Fruit fly (Drosophila melanogaster) whole organism, pupa: Measurements from ENCODE around the gene CG43672.

Experiments
- CG10348 ChIP-seq: fragments of 200-800 bp; sonication (Bioruptor generic); IDR thresholded peaks from 2 replicates; pipeline ENCODE4 v1.3.6; 2022; ENCODE audit warnings: missing biosample characterization, missing genetic modification characterization
- CG12605 ChIP-seq: fragments of 200-800 bp; sonication (Bioruptor generic); IDR thresholded peaks from 2 replicates; pipeline ENCODE4 v1.3.6; 2022; ENCODE audit warnings: missing biosample characterization, missing genetic modification characterization
- CG13204 ChIP-seq: fragments of 200-800 bp; sonication (Bioruptor generic); optimal IDR thresholded peaks from 2 replicates; lab custom pipeline; 2018; ENCODE audit warnings: missing biosample characterization, mild to moderate bottlenecking, missing genetic modification characterization, moderate library complexity
- CG14655 ChIP-seq: fragments of 200-800 bp; sonication (Bioruptor generic); optimal IDR thresholded peaks from 3 replicates; lab custom pipeline; 2017; ENCODE audit warnings: mild to moderate bottlenecking, missing biosample characterization, missing genetic modification reagents, missing genetic modification characterization
- CG15710 ChIP-seq: fragments of 200-800 bp; sonication (Bioruptor generic); optimal IDR thresholded peaks from 2 replicates; lab custom pipeline; 2018; ENCODE audit warnings: missing biosample characterization, mild to moderate bottlenecking, missing genetic modification characterization, moderate library complexity
- CG17806 ChIP-seq: fragments of 200-800 bp; sonication (Bioruptor generic); optimal IDR thresholded peaks from 2 replicates; lab custom pipeline; 2018; ENCODE audit warnings: missing biosample characterization, mild to moderate bottlenecking, missing genetic modification characterization, moderate library complexity
- CG32121 ChIP-seq: fragments of 200-800 bp; sonication (Bioruptor generic); IDR thresholded peaks from 2 replicates; pipeline ENCODE4 v1.3.6; 2022; ENCODE audit warnings: missing biosample characterization, missing genetic modification characterization
- CG34367 ChIP-seq: fragments of 200-800 bp; sonication (Bioruptor generic); optimal IDR thresholded peaks from 2 replicates; lab custom pipeline; 2018; ENCODE audit warnings: missing biosample characterization, mild to moderate bottlenecking, missing genetic modification characterization
- CG4496 ChIP-seq: fragments of 200-800 bp; sonication (Bioruptor generic); IDR thresholded peaks from 3 replicates; pipeline ENCODE4 v1.3.6; 2022; ENCODE audit warnings: missing biosample characterization, missing genetic modification characterization
- CG8159 ChIP-seq: fragments of 200-800 bp; sonication (Bioruptor generic); optimal IDR thresholded peaks from 3 replicates; lab custom pipeline; 2018; ENCODE audit warnings: missing biosample characterization, mild to moderate bottlenecking, missing genetic modification characterization, moderate library complexity
- CG8301 ChIP-seq: fragments of 200-800 bp; sonication (Bioruptor generic); optimal IDR thresholded peaks from 2 replicates; lab custom pipeline; 2018; ENCODE audit warnings: missing biosample characterization, mild to moderate bottlenecking, missing genetic modification characterization
- CG9948 ChIP-seq: fragments of 200-800 bp; sonication (Bioruptor generic); optimal IDR thresholded peaks from 2 replicates; lab custom pipeline; 2018; ENCODE audit warnings: missing biosample characterization, mild to moderate bottlenecking, missing genetic modification characterization, moderate library complexity
- D1 ChIP-seq: fragments of 200-800 bp; sonication (Bioruptor generic); optimal IDR thresholded peaks from 2 replicates; lab custom pipeline; 2018; ENCODE audit warnings: missing biosample characterization, mild to moderate bottlenecking, missing genetic modification characterization, moderate library complexity
- EcR ChIP-seq: fragments of 200-800 bp; sonication (Bioruptor generic); optimal IDR thresholded peaks from 3 replicates; lab custom pipeline; 2019; ENCODE audit warnings: missing biosample characterization, missing genetic modification characterization, mild to moderate bottlenecking, moderate library complexity, missing genetic modification reagents
- Ets98B ChIP-seq: fragments of 200-800 bp; sonication (Bioruptor generic); IDR thresholded peaks from 2 replicates; pipeline ENCODE4 v1.3.6; 2022; ENCODE audit warnings: missing biosample characterization, missing genetic modification characterization
- Pif1A ChIP-seq: fragments of 200-800 bp; sonication (Bioruptor generic); optimal IDR thresholded peaks from 3 replicates; lab custom pipeline; 2016; ENCODE audit warnings: missing biosample characterization, missing genetic modification characterization
- Pif1B ChIP-seq: fragments of 200-800 bp; sonication (Bioruptor generic); optimal IDR thresholded peaks from 3 replicates; lab custom pipeline; 2016; ENCODE audit warnings: missing biosample characterization, missing genetic modification characterization
- Snoo ChIP-seq: fragments of 200-800 bp; sonication (Bioruptor generic); optimal IDR thresholded peaks from 3 replicates; lab custom pipeline; 2017; ENCODE audit warnings: missing biosample characterization, mild to moderate bottlenecking, missing genetic modification characterization, inconsistent platforms
- fd96Ca ChIP-seq: fragments of 200-800 bp; sonication (Bioruptor generic); IDR thresholded peaks from 3 replicates; pipeline ENCODE4 v1.3.6; 2022; ENCODE audit warnings: missing biosample characterization, missing genetic modification characterization
- gl ChIP-seq: fragments of 200-800 bp; sonication (Bioruptor generic); optimal IDR thresholded peaks from 2 replicates; lab custom pipeline; 2018; ENCODE audit warnings: missing biosample characterization, mild to moderate bottlenecking, missing genetic modification characterization
- rn ChIP-seq: fragments of 200-800 bp; sonication (Bioruptor generic); IDR thresholded peaks from 2 replicates; pipeline ENCODE4 v1.3.6; 2022; ENCODE audit warnings: missing biosample characterization, missing genetic modification characterization

Gene CG43672

DNA sequence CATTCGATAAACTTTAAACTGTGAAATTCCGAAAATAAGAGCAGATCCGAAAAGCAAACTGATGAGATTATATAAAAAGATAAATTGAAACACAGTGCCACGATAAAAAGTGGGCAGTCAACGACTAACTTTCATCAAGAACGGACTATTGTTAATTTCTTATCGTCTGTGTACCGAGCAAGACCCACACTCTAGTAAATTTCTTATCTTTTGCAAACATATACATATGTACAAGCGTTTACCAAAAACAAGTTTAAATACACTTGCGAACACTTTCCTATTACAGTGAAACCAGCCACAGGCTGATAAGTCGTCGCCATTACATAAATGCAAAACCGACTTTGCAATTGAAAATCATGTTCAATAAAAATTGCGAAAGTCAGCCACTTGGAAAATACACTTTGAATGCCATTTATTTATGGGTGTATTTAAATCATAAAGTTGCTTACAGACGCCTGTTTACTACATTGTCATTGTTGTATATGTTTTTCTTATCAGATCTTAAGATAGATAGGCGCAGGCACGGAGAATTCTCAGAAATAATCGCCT, 14.0 kb upstream of the CG43672 start:
- TF ChIP-seq CG15710 (tag; lab: Kevin White, UChicago) (no peak), CG8159 (tag; lab: Kevin White, UChicago) (no peak), rn (GFP tag; lab: Robert Waterston, UW) (no peak), CG17806 (tag; lab: Kevin White, UChicago) (no peak), CG9948 (tag; lab: Kevin White, UChicago) (no peak), fd96Ca (GFP tag; lab: Robert Waterston, UW) (no peak), CG4496 (GFP tag; lab: Robert Waterston, UW) (no peak), Snoo (tag; lab: Kevin White, UChicago) (no peak), CG12605 (GFP tag; lab: Robert Waterston, UW) (no peak), EcR (no peak), CG13204 (GFP tag; lab: Kevin White, UChicago) (no peak), D1 (no peak), CG8301 (no peak), Ets98B (GFP tag; lab: Robert Waterston, UW) (no peak)

DNA sequence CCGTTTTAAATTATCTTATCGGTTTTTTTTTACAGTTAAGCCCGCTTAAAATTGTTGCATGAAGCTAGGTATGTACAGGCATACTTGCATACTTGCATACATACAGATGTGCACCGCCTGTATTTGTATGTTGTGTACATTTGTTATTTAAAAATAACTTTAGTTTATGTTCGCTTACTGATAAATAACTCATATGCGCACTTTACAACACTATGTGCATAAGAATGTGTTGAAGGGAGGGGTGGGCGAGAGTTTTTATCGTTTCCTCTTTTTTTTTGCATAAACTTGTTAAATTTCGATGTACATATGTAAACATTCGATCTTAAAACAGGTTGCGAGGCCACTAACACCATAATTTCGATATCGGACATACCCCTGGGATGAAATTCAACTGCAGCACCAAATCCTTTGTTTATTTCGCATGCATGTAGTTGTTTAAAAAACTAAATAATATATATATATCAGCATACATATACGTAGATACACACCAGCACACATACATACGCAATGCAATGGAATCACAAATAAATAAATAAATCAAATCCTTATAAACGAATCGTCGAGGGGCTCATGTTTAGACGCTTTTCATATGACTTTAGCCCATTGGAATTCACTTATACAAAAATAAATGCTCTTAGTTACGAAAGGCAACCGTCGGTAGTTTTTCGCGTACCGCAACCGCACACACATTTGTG, 12.9 kb upstream of the CG43672 start:
- TF ChIP-seq CG14655 (no peak), EcR (peak; percentile 11)

DNA sequence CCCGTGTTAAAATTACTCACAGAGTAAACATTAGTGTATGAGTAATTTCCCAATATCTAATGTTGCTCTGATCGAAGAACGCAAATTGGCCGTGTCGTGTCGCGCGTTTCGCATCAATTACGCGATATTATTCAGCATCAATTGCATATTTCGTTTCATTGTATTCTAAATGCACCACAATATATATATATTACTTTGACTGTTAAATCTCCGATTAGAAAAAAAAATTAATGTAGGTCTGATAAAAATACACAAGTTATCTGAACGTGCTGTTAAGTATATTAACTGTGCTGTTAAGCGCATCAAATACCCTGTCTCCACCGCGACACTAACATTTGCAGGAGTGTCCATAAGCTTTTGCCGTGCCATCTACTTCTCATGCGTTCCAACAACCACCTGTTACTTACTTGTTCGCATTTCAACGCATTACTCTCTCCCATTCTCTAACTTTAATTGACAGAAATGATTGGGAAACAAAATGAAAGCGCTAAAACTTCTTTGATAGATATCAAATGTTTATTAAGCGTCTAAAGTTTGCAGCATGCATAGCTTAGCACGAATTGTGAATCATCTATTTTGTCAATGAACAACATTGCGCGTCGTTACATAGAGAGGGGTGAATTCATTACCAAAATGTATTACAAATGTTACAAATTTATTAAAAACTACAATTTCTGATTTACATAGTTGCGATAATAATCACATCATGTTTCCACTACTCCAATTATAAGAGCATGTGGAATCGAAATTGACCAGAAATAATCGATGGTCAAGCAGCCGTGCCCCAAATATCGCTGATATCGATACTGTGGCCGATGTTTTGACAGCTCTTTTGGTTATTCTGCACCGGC, 12.1 kb upstream of the CG43672 start, which contains the start of the genes Graf and mRpL3:
Graf (minus strand) TSS at position 287 of the 851 bp plus-strand sequence.
mRpL3 (plus strand) TSS at position 802 of the 851 bp plus-strand sequence.
- TF ChIP-seq CG8159 (tag; lab: Kevin White, UChicago) = no peak
- no peak for TF ChIP-seq fd96Ca (GFP tag; lab: Robert Waterston, UW)
- no peak for TF ChIP-seq CG14655
- TF ChIP-seq CG10348 (GFP tag; lab: Robert Waterston, UW) = no peak
- no peak for TF ChIP-seq rn (GFP tag; lab: Robert Waterston, UW)
- no peak for TF ChIP-seq Ets98B (GFP tag; lab: Robert Waterston, UW)
- no peak for TF ChIP-seq D1
- no peak for TF ChIP-seq Pif1B (GFP tag; lab: Kevin White, UChicago)
- no peak for TF ChIP-seq CG8301
- TF ChIP-seq EcR = no peak
- TF ChIP-seq Snoo (tag; lab: Kevin White, UChicago) = no peak
- no peak for TF ChIP-seq CG12605 (GFP tag; lab: Robert Waterston, UW)
- TF ChIP-seq CG17806 (tag; lab: Kevin White, UChicago) = no peak
- no peak for TF ChIP-seq CG32121 (GFP tag; lab: Robert Waterston, UW)

DNA sequence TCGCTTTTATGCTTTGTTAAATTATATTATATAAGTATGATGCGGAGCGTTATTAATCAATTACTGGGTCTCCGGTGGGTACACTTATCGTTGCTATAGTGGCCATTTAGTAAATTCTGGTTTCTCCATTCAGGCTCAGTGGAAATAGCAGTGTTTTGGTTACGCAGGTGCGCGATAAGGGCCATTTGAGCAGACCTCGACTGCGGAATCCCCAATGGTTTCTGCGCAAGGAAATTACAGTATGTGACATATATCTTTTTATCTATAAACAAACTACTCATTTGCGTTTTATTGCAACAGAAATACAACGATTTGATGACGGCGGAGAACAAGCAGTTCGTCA, 11.5 kb upstream of the CG43672 start:
- TF ChIP-seq CG10348 (GFP tag; lab: Robert Waterston, UW) = no peak
- no peak for TF ChIP-seq CG32121 (GFP tag; lab: Robert Waterston, UW)
- TF ChIP-seq CG14655 = no peak
- TF ChIP-seq CG4496 (GFP tag; lab: Robert Waterston, UW) = no peak
- TF ChIP-seq CG15710 (tag; lab: Kevin White, UChicago) = no peak
- no peak for TF ChIP-seq rn (GFP tag; lab: Robert Waterston, UW)
- no peak for TF ChIP-seq Pif1A (GFP tag; lab: Kevin White, UChicago)
- TF ChIP-seq CG34367 (tag; lab: Kevin White, UChicago) = no peak
- TF ChIP-seq CG17806 (tag; lab: Kevin White, UChicago) = no peak
- no peak for TF ChIP-seq CG8159 (tag; lab: Kevin White, UChicago)
- no peak for TF ChIP-seq Snoo (tag; lab: Kevin White, UChicago)
- no peak for TF ChIP-seq Ets98B (GFP tag; lab: Robert Waterston, UW)
- no peak for TF ChIP-seq CG12605 (GFP tag; lab: Robert Waterston, UW)
- TF ChIP-seq D1 = no peak
- no peak for TF ChIP-seq CG9948 (tag; lab: Kevin White, UChicago)
- no peak for TF ChIP-seq gl (tag; lab: Kevin White, UChicago)

DNA sequence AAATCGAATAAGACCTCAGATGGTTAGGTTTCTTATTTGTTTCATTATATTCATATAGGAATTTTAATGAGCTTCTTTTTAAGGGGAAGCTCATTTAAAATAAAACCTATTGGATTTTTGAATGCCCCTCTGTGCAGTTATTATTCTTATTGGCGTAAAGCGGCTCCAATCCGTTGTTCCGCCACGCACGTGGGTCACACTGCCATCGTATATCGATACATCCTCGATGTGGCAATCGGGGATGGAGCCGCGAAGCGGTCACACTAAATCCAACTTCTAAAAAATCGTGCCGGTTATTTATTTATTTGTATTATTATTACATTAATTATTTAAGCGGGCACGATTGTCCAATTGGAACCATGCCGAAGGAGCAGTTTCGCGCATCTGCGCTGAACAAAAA, 10.0 kb upstream of the CG43672 start, which contains the start of gene Polr3A:
Polr3A (plus strand) TSS at position 234 of the 400 bp plus-strand sequence.
- TF ChIP-seq CG4496 (GFP tag; lab: Robert Waterston, UW) (no peak), CG17806 (tag; lab: Kevin White, UChicago) (no peak), CG14655 (no peak), gl (tag; lab: Kevin White, UChicago) (no peak), Pif1A (GFP tag; lab: Kevin White, UChicago) (no peak), EcR (no peak), Pif1B (GFP tag; lab: Kevin White, UChicago) (no peak), CG8301 (no peak), Snoo (tag; lab: Kevin White, UChicago) (no peak), CG34367 (tag; lab: Kevin White, UChicago) (no peak), rn (GFP tag; lab: Robert Waterston, UW) (no peak), CG10348 (GFP tag; lab: Robert Waterston, UW) (no peak), CG8159 (tag; lab: Kevin White, UChicago) (no peak)
